Fruit fly (Drosophila melanogaster) whole organism, embryonic: ENCODE measurements around the gene velo.

Source experiments
- B-H2 ChIP-seq: fragments of 200-800 bp; sonication (Bioruptor generic); optimal IDR thresholded peaks from 2 replicates; lab custom pipeline; 2018; ENCODE audit warnings: missing biosample characterization, mild to moderate bottlenecking, missing genetic modification characterization
- CG11696 ChIP-seq: fragments of 200-800 bp; sonication (Bioruptor generic); IDR thresholded peaks from 2 replicates; pipeline ENCODE4 v1.3.6; 2022; ENCODE audit warnings: missing biosample characterization, missing genetic modification characterization
- CG12104 ChIP-seq: fragments of 200-800 bp; sonication (Bioruptor generic); optimal IDR thresholded peaks from 3 replicates; lab custom pipeline; 2016; ENCODE audit warnings: missing biosample characterization, missing genetic modification characterization
- CG12299 ChIP-seq: fragments of 200-800 bp; sonication (Bioruptor generic); optimal IDR thresholded peaks from 2 replicates; lab custom pipeline; 2018; ENCODE audit warnings: missing biosample characterization, mild to moderate bottlenecking, missing genetic modification characterization
- CG1647 ChIP-seq: fragments of 200-800 bp; sonication (Bioruptor generic); optimal IDR thresholded peaks from 3 replicates; lab custom pipeline; 2016; ENCODE audit warnings: missing biosample characterization, missing genetic modification characterization
- CG17186 ChIP-seq: fragments of 200-800 bp; sonication (Bioruptor generic); optimal IDR thresholded peaks from 3 replicates; lab custom pipeline; 2017; ENCODE audit warnings: missing biosample characterization, missing genetic modification reagents, missing genetic modification characterization
- CG17612 ChIP-seq: fragments of 200-800 bp; sonication (Bioruptor generic); IDR thresholded peaks from 2 replicates; pipeline ENCODE4 v1.3.6; 2022; ENCODE audit warnings: missing biosample characterization, missing genetic modification characterization
- CG17912 ChIP-seq: fragments of 200-800 bp; sonication (Bioruptor generic); optimal IDR thresholded peaks from 2 replicates; lab custom pipeline; 2018; ENCODE audit warnings: missing biosample characterization, mild to moderate bottlenecking, missing genetic modification characterization
- CG1832 ChIP-seq: fragments of 200-800 bp; sonication (Bioruptor generic); optimal IDR thresholded peaks from 2 replicates; lab custom pipeline; 2017; ENCODE audit warnings: missing biosample characterization, mild to moderate bottlenecking, missing genetic modification characterization, inconsistent platforms
- CG2889 ChIP-seq: fragments of 200-800 bp; sonication (Bioruptor generic); IDR thresholded peaks from 3 replicates; pipeline ENCODE4 v1.3.6; 2022; ENCODE audit warnings: missing biosample characterization, missing genetic modification characterization
- CG3065 ChIP-seq: fragments of 200-800 bp; sonication (Bioruptor generic); optimal IDR thresholded peaks from 2 replicates; lab custom pipeline; 2016; ENCODE audit warnings: missing biosample characterization, missing genetic modification characterization
- CG3163 ChIP-seq: fragments of 200-800 bp; sonication (Bioruptor generic); optimal IDR thresholded peaks from 3 replicates; lab custom pipeline; 2016; ENCODE audit warnings: missing biosample characterization, missing genetic modification characterization
- CG33557 ChIP-seq: fragments of 200-800 bp; sonication (Bioruptor generic); optimal IDR thresholded peaks from 2 replicates; lab custom pipeline; 2019; ENCODE audit warnings: missing biosample characterization, mild to moderate bottlenecking, missing genetic modification characterization, moderate library complexity
- CG34224 ChIP-seq: fragments of 200-800 bp; sonication (Bioruptor generic); IDR thresholded peaks from 3 replicates; pipeline ENCODE4 v1.3.6; 2022; ENCODE audit warnings: missing biosample characterization, missing genetic modification characterization; ENCODE audit not compliant: partially characterized antibody
- CG6654 ChIP-seq: fragments of 200-800 bp; sonication (Bioruptor generic); optimal IDR thresholded peaks from 2 replicates; lab custom pipeline; 2017; ENCODE audit warnings: missing biosample characterization, mild to moderate bottlenecking, missing genetic modification characterization
- CG7372 ChIP-seq: fragments of 200-800 bp; sonication (Bioruptor generic); IDR thresholded peaks from 2 replicates; pipeline ENCODE4 v1.3.6; 2022; ENCODE audit warnings: missing biosample characterization, missing genetic modification characterization
- CG7928 ChIP-seq: fragments of 200-800 bp; sonication (Bioruptor generic); optimal IDR thresholded peaks from 2 replicates; lab custom pipeline; 2017; ENCODE audit warnings: missing biosample characterization, mild to moderate bottlenecking, missing genetic modification characterization
- CG9609 ChIP-seq: fragments of 200-800 bp; sonication (Bioruptor generic); optimal IDR thresholded peaks from 3 replicates; lab custom pipeline; 2016; ENCODE audit warnings: missing biosample characterization, missing genetic modification characterization
- CG9817 ChIP-seq: fragments of 200-800 bp; sonication (Bioruptor generic); optimal IDR thresholded peaks from 2 replicates; lab custom pipeline; 2018; ENCODE audit warnings: missing biosample characterization, mild to moderate bottlenecking, missing genetic modification characterization, moderate library complexity
- D19B ChIP-seq: fragments of 200-800 bp; sonication (Bioruptor generic); optimal IDR thresholded peaks from 2 replicates; lab custom pipeline; 2017; ENCODE audit warnings: missing biosample characterization, mild to moderate bottlenecking, missing genetic modification characterization
- Dip3 ChIP-seq: fragments of 200-800 bp; sonication (Bioruptor generic); optimal IDR thresholded peaks from 3 replicates; lab custom pipeline; 2016; ENCODE audit warnings: missing biosample characterization, missing genetic modification characterization
- Dp ChIP-seq: fragments of 200-800 bp; sonication (Bioruptor generic); optimal IDR thresholded peaks from 2 replicates; lab custom pipeline; 2018; ENCODE audit warnings: missing biosample characterization, mild to moderate bottlenecking, missing genetic modification characterization, moderate library complexity
- HHEX ChIP-seq: fragments of 200-800 bp; sonication (Bioruptor generic); optimal IDR thresholded peaks from 3 replicates; lab custom pipeline; 2017; ENCODE audit warnings: missing biosample characterization, mild to moderate bottlenecking, missing genetic modification characterization, missing genetic modification reagents
- Lhr ChIP-seq: fragments of 200-800 bp; sonication (Bioruptor generic); optimal IDR thresholded peaks from 3 replicates; lab custom pipeline; 2017; ENCODE audit warnings: mild to moderate bottlenecking, missing biosample characterization, missing genetic modification reagents, missing genetic modification characterization
- NC2β ChIP-seq: fragments of 200-800 bp; sonication (Bioruptor generic); optimal IDR thresholded peaks from 2 replicates; lab custom pipeline; 2016; ENCODE audit warnings: missing biosample characterization, missing genetic modification characterization
- Neu2 ChIP-seq: fragments of 200-800 bp; sonication (Bioruptor generic); optimal IDR thresholded peaks from 3 replicates; lab custom pipeline; 2016; ENCODE audit warnings: missing biosample characterization, missing genetic modification characterization, borderline replicate concordance
- Nf-YA ChIP-seq: fragments of 200-800 bp; sonication (Bioruptor generic); IDR thresholded peaks from 2 replicates; pipeline ENCODE4 v1.3.6; 2022; ENCODE audit warnings: missing biosample characterization, missing genetic modification characterization
- Optix ChIP-seq: fragments of 200-800 bp; sonication (Bioruptor generic); IDR thresholded peaks from 3 replicates; pipeline ENCODE4 v1.3.6; 2022; ENCODE audit warnings: missing biosample characterization, missing genetic modification characterization
- Rx ChIP-seq: fragments of 200-800 bp; sonication (Bioruptor generic); IDR thresholded peaks from 2 replicates; pipeline ENCODE4 v1.3.6; 2022; ENCODE audit warnings: missing biosample characterization, missing genetic modification characterization
- Xrp1 ChIP-seq: fragments of 200-800 bp; sonication (Bioruptor generic); IDR thresholded peaks from 2 replicates; pipeline ENCODE4 v1.3.6; 2022; ENCODE audit warnings: missing biosample characterization, missing genetic modification characterization
- ab ChIP-seq: fragments of 200-800 bp; sonication (Bioruptor generic); optimal IDR thresholded peaks from 2 replicates; lab custom pipeline; 2016; ENCODE audit warnings: missing biosample characterization, missing genetic modification characterization
- ac ChIP-seq: fragments of 200-800 bp; sonication (Bioruptor generic); optimal IDR thresholded peaks from 3 replicates; lab custom pipeline; 2017; ENCODE audit warnings: missing biosample characterization, mild to moderate bottlenecking, missing genetic modification characterization
- ap ChIP-seq: fragments of 200-800 bp; sonication (Bioruptor generic); IDR thresholded peaks from 2 replicates; pipeline ENCODE4 v1.3.6; 2022; ENCODE audit warnings: missing biosample characterization, missing genetic modification characterization
- bigmax ChIP-seq: fragments of 200-800 bp; sonication (Bioruptor generic); optimal IDR thresholded peaks from 2 replicates; lab custom pipeline; 2018; ENCODE audit warnings: missing biosample characterization, mild to moderate bottlenecking, missing genetic modification characterization
- bsh ChIP-seq, 2 experiments: fragments of 200-800 bp; sonication (Bioruptor generic); optimal IDR thresholded peaks; 2 replicates each; lab custom pipeline; 2017 to 2018; ENCODE audit warnings: mild to moderate bottlenecking in 2 of 2, missing biosample characterization in 2 of 2, missing genetic modification characterization in 2 of 2, moderate library complexity in 1 of 2
- dati ChIP-seq: fragments of 200-800 bp; sonication (Bioruptor generic); IDR thresholded peaks from 2 replicates; pipeline ENCODE4 v1.3.6; 2022; ENCODE audit warnings: missing biosample characterization, missing genetic modification characterization
- gcm ChIP-seq: fragments of 200-800 bp; sonication (Bioruptor generic); optimal IDR thresholded peaks from 2 replicates; lab custom pipeline; 2019; ENCODE audit warnings: missing biosample characterization, mild to moderate bottlenecking, missing genetic modification characterization, moderate library complexity
- grau ChIP-seq: fragments of 200-800 bp; optimal IDR thresholded peaks from 3 replicates; lab custom pipeline; 2019; ENCODE audit warnings: missing biosample characterization, mild to moderate bottlenecking, missing genetic modification characterization, moderate library complexity
- hb ChIP-seq: fragments of 200-800 bp; sonication (Bioruptor generic); IDR thresholded peaks from 3 replicates; pipeline ENCODE4 v1.3.6; 2022; ENCODE audit warnings: missing biosample characterization, missing genetic modification characterization; ENCODE audit not compliant: partially characterized antibody
- lola ChIP-seq, 3 experiments: fragments of >200 bp in 2 of 3; fragments of 200-800 bp in 1 of 3; sonication (Bioruptor generic) in 1 of 3; optimal IDR thresholded peaks; 2 replicates each; lab custom pipeline; 2017 to 2019; ENCODE audit warnings: missing biosample characterization in 3 of 3, missing genetic modification characterization in 3 of 3, mild to moderate bottlenecking in 1 of 3, moderate library complexity in 1 of 3
- luna ChIP-seq: fragments of 200-800 bp; sonication (Bioruptor generic); optimal IDR thresholded peaks from 2 replicates; lab custom pipeline; 2016; ENCODE audit warnings: missing biosample characterization, missing genetic modification characterization
- maf-S ChIP-seq: fragments of 200-800 bp; sonication (Bioruptor generic); optimal IDR thresholded peaks from 2 replicates; lab custom pipeline; 2016; ENCODE audit warnings: missing biosample characterization, missing genetic modification characterization
- mirr ChIP-seq: fragments of 200-800 bp; sonication (Bioruptor generic); optimal IDR thresholded peaks from 3 replicates; lab custom pipeline; 2018; ENCODE audit warnings: missing biosample characterization, mild to moderate bottlenecking, missing genetic modification characterization
- sisA ChIP-seq: fragments of 200-800 bp; sonication (Bioruptor generic); IDR thresholded peaks from 2 replicates; pipeline ENCODE4 v1.3.6; 2022; ENCODE audit warnings: missing biosample characterization, missing genetic modification characterization
- slp2 ChIP-seq: fragments of 200-800 bp; sonication (Bioruptor generic); optimal IDR thresholded peaks from 2 replicates; lab custom pipeline; 2016; ENCODE audit warnings: missing biosample characterization, missing genetic modification characterization
- stwl ChIP-seq: fragments of 200-800 bp; sonication (Bioruptor generic); optimal IDR thresholded peaks from 3 replicates; lab custom pipeline; 2018; ENCODE audit warnings: missing biosample characterization, mild to moderate bottlenecking, missing genetic modification characterization, moderate library complexity
- sug ChIP-seq: fragments of 200-800 bp; optimal IDR thresholded peaks from 2 replicates; lab custom pipeline; 2019; ENCODE audit warnings: missing biosample characterization, mild to moderate bottlenecking, missing genetic modification characterization, moderate library complexity
- tx ChIP-seq: fragments of 200-800 bp; sonication (Bioruptor generic); optimal IDR thresholded peaks from 2 replicates; lab custom pipeline; 2016; ENCODE audit warnings: missing biosample characterization, missing genetic modification characterization
- wek ChIP-seq: fragments of 200-800 bp; sonication (Bioruptor generic); optimal IDR thresholded peaks from 3 replicates; lab custom pipeline; 2018; ENCODE audit warnings: missing biosample characterization, mild to moderate bottlenecking, missing genetic modification characterization, moderate library complexity
- zen ChIP-seq: fragments of 200-800 bp; sonication (Bioruptor generic); optimal IDR thresholded peaks from 3 replicates; lab custom pipeline; 2018; ENCODE audit warnings: missing biosample characterization, mild to moderate bottlenecking, missing genetic modification characterization, moderate library complexity
- zfh1 ChIP-seq: fragments of 200-800 bp; sonication (Bioruptor generic); IDR thresholded peaks from 3 replicates; pipeline ENCODE4 v1.3.6; 2022; ENCODE audit warnings: missing biosample characterization, missing genetic modification characterization

Gene velo

DNA sequence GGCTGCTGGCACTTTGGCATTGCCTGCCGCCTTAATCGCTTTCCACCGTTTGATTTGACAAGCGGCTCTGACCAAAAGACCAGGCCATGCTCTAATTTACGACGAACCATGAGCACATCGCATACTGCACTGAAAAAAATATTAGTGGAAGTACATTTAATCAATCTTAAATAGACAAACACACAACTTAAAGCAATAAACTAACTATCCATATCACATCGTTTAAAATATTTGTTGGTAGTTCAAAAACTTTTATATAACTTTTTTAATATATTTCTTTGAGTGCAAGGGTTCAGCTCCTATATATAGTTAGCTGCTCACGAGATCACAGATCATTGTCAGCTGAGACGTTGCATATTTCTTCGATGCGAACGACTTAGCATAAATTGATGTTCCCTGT is 46.7 kb downstream of the velo start (continued):
- TF ChIP-seq tx (GFP tag; lab: Kevin White, UChicago), result no peak
- TF ChIP-seq CG3065 (GFP tag; lab: Kevin White, UChicago), result no peak
- no peak for TF ChIP-seq Neu2 (GFP tag; lab: Kevin White, UChicago)
- no peak for TF ChIP-seq CG12104
- TF ChIP-seq CG7928 (GFP tag; lab: Kevin White, UChicago), result no peak
- peak; percentile 17 for TF ChIP-seq CG17912
- TF ChIP-seq grau, result peak; percentile 74
- peak in 1 of 2 experiments; percentile 80 for TF ChIP-seq bsh (GFP tag; optimal IDR thresholded peaks at IDR 0.05; lab: Kevin White, UChicago)
- peak; percentile 2 for TF ChIP-seq maf-S (GFP tag; lab: Kevin White, UChicago)
- TF ChIP-seq hb (GFP tag; lab: Robert Waterston, UW), result no peak
- no peak for TF ChIP-seq stwl (tag; lab: Kevin White, UChicago)
- peak; percentile 48; the same call in 1 of the 2 replicates for TF ChIP-seq CG7372 (GFP tag; lab: Robert Waterston, UW)
- TF ChIP-seq CG1647 (GFP tag; lab: Kevin White, UChicago), result no peak
- TF ChIP-seq NC2β, result no peak
- no peak for TF ChIP-seq CG33557 (GFP tag; lab: Kevin White, UChicago)
- peak; percentile 50 for TF ChIP-seq CG9817 (tag; lab: Kevin White, UChicago)
- no peak for TF ChIP-seq dati
- no peak for TF ChIP-seq CG6654 (GFP tag; lab: Kevin White, UChicago)
- no peak for TF ChIP-seq CG34224 (GFP tag; lab: Robert Waterston, UW)
- TF ChIP-seq CG3163 (GFP tag; lab: Kevin White, UChicago), result no peak
- TF ChIP-seq CG9609, result peak; percentile 13
- peak; percentile 79 for TF ChIP-seq Xrp1 (GFP tag; lab: Robert Waterston, UW)
- no peak for TF ChIP-seq CG11696 (GFP tag; lab: Robert Waterston, UW)
- peak; percentile 51 for TF ChIP-seq zen (tag; lab: Kevin White, UChicago)
- no peak for TF ChIP-seq bigmax (GFP tag; lab: Kevin White, UChicago)
- TF ChIP-seq Lhr (GFP tag; lab: Kevin White, UChicago), result peak; percentile 3
- peak; percentile 56; the same call in 2 of the 3 replicates for TF ChIP-seq zfh1 (GFP tag; lab: Robert Waterston, UW)
- TF ChIP-seq CG17186, result no peak
- TF ChIP-seq Optix (GFP tag; lab: Robert Waterston, UW), result no peak
- TF ChIP-seq gcm, result peak; percentile 55
- no peak for TF ChIP-seq Rx
- no peak for TF ChIP-seq CG17612 (GFP tag; lab: Robert Waterston, UW)
- TF ChIP-seq lola (GFP tag; optimal IDR thresholded peaks at IDR 0.05; lab: Kevin White, UChicago), result peak in 1 of 3 experiments; percentile 48
- TF ChIP-seq ab (GFP tag; lab: Kevin White, UChicago), result no peak
- peak; percentile 16 for TF ChIP-seq mirr (GFP tag; lab: Kevin White, UChicago)
- no peak for TF ChIP-seq B-H2
- TF ChIP-seq Dp (GFP tag; lab: Kevin White, UChicago), result no peak
- TF ChIP-seq ap (GFP tag; lab: Robert Waterston, UW), result peak; percentile 25; the same call in 1 of the 2 replicates
- TF ChIP-seq Nf-YA (GFP tag; lab: Robert Waterston, UW), result peak; percentile 54
- TF ChIP-seq sisA (GFP tag; lab: Robert Waterston, UW), result no peak
- TF ChIP-seq CG12299, result no peak
- peak; percentile 31 for TF ChIP-seq sug (tag; lab: Kevin White, UChicago)
- no peak for TF ChIP-seq ac (GFP tag; lab: Kevin White, UChicago)
- no peak for TF ChIP-seq Dip3 (GFP tag; lab: Kevin White, UChicago)
- TF ChIP-seq wek, result no peak
- no peak for TF ChIP-seq D19B (GFP tag; lab: Kevin White, UChicago)
- TF ChIP-seq luna, result no peak
- TF ChIP-seq CG2889 (GFP tag; lab: Robert Waterston, UW), result 0 out of 3 replicates have a peak, but pooled peaks have one; percentile 30
- no peak for TF ChIP-seq slp2 (GFP tag; lab: Kevin White, UChicago)
- no peak for TF ChIP-seq CG1832 (GFP tag; lab: Kevin White, UChicago)
- peak; percentile 65 for TF ChIP-seq HHEX (GFP tag; lab: Kevin White, UChicago)
